Fruit fly (Drosophila melanogaster): Measurements from ENCODE around the gene Icmt.

Gene Icmt

DNA sequence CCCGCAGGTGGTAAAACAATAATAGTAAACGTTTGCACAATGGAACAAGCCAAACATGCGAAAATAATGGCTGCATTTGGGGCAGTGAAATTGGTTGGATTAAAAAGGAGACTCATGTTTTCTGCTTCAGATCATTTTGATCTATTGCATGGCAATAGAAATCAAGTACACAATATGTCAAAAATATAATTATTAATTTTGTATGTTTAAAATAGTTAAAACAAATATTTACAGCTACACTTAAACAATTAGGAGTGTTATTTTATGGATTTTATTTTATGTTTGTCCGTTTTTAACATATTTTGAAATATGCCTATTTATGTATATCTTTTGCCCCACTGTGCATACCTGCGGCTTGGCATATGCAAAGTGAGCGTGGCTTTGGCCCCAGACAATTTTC is 48.2 kb downstream of the Icmt start:
- no peak for TF ChIP-seq fd96Ca (GFP tag; IDR thresholded peaks at IDR 0.05)
- TF ChIP-seq CG32121 (GFP tag; IDR thresholded peaks at IDR 0.05): no peak
- peak; percentile 27 for TF ChIP-seq CG34367 (tag; optimal IDR thresholded peaks at IDR 0.05)
- TF ChIP-seq Pif1B (GFP tag; optimal IDR thresholded peaks at IDR 0.05): no peak
- TF ChIP-seq CG10348 (GFP tag; IDR thresholded peaks at IDR 0.05): no peak
- TF ChIP-seq CG9948 (tag; optimal IDR thresholded peaks at IDR 0.05): peak; percentile 50
- TF ChIP-seq CG13204 (GFP tag; optimal IDR thresholded peaks at IDR 0.05): no peak
- no peak for TF ChIP-seq D1 (tag; optimal IDR thresholded peaks at IDR 0.05)
- TF ChIP-seq Ets98B (GFP tag; IDR thresholded peaks at IDR 0.05): no peak
- TF ChIP-seq CG12605 (GFP tag; IDR thresholded peaks at IDR 0.05): no peak
- TF ChIP-seq Snoo (tag; optimal IDR thresholded peaks at IDR 0.05): no peak
- peak; percentile 31 for TF ChIP-seq CG14655 (GFP tag; optimal IDR thresholded peaks at IDR 0.05)
- TF ChIP-seq CG8159 (tag; optimal IDR thresholded peaks at IDR 0.05): peak; percentile 52
- TF ChIP-seq EcR (GFP tag; optimal IDR thresholded peaks at IDR 0.05): no peak
- no peak for TF ChIP-seq CG4496 (GFP tag; IDR thresholded peaks at IDR 0.05)
- TF ChIP-seq CG8301 (tag; optimal IDR thresholded peaks at IDR 0.05): peak; percentile 40
- peak; percentile 28 for TF ChIP-seq Pif1A (GFP tag; optimal IDR thresholded peaks at IDR 0.05)
- no peak for TF ChIP-seq gl (tag; optimal IDR thresholded peaks at IDR 0.05)
- TF ChIP-seq rn (GFP tag; IDR thresholded peaks at IDR 0.05): no peak
- TF ChIP-seq CG17806 (tag; optimal IDR thresholded peaks at IDR 0.05): peak; percentile 44
- peak; percentile 31 for TF ChIP-seq CG15710 (tag; optimal IDR thresholded peaks at IDR 0.05)

DNA sequence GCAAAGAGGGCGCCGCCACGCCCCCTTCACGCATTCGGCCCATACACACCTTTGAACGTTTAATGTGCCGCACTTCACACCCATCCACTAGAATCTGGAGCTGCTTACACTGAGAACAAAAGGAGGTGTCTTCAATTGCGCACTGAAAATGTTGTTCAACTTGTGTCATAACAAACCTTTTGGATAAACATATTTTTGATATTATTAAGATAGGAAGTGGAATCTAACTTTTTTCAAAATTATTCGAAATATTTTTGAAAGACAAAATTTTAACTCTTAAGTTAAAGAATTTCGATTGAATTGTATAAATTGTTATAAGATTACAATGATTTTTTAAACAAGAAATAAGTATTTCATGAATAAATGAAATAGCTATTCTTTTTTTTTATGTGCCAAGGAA is 50.2 kb downstream of the Icmt start:
- TF ChIP-seq CG12605 (GFP tag; IDR thresholded peaks at IDR 0.05) (no peak), CG8301 (tag; optimal IDR thresholded peaks at IDR 0.05) (peak; percentile 15), CG9948 (tag; optimal IDR thresholded peaks at IDR 0.05) (peak; percentile 35), CG4496 (GFP tag; IDR thresholded peaks at IDR 0.05) (no peak), Pif1A (GFP tag; optimal IDR thresholded peaks at IDR 0.05) (peak; percentile 6), CG17806 (tag; optimal IDR thresholded peaks at IDR 0.05) (peak; percentile 15), CG8159 (tag; optimal IDR thresholded peaks at IDR 0.05) (no peak), Ets98B (GFP tag; IDR thresholded peaks at IDR 0.05) (no peak), Pif1B (GFP tag; optimal IDR thresholded peaks at IDR 0.05) (no peak), fd96Ca (GFP tag; IDR thresholded peaks at IDR 0.05) (no peak), Snoo (tag; optimal IDR thresholded peaks at IDR 0.05) (no peak), CG32121 (GFP tag; IDR thresholded peaks at IDR 0.05) (no peak), EcR (GFP tag; optimal IDR thresholded peaks at IDR 0.05) (no peak), CG14655 (GFP tag; optimal IDR thresholded peaks at IDR 0.05) (peak; percentile 46)

Data from whole organism, pupa.